Worm (Caenorhabditis elegans) whole organism, early embryonic: ENCODE measurements around the gene nstp-8.

ENCODE experiments used
- B0310.2 ChIP-seq: sonication (generic microtip); optimal IDR thresholded peaks from 2 replicates; lab custom pipeline; 2016; ENCODE audit warnings: mild to moderate bottlenecking, missing genetic modification characterization, missing compliant biosample characterization
- F13C5.2 ChIP-seq: sonication (generic microtip); optimal IDR thresholded peaks from 2 replicates; lab custom pipeline; 2017; ENCODE audit warnings: mild to moderate bottlenecking, missing genetic modification characterization, inconsistent platforms, missing compliant biosample characterization
- aly-1 ChIP-seq: sonication (generic microtip); optimal IDR thresholded peaks from 2 replicates; lab custom pipeline; 2016; ENCODE audit warnings: missing genetic modification characterization, missing compliant biosample characterization
- ama-1 ChIP-seq: fragments of 150-350 bp; optimal IDR thresholded peaks from 2 replicates; lab custom pipeline; 2014
- ceh-13 ChIP-seq: fragments of 200-800 bp; sonication (Bioruptor generic); optimal IDR thresholded peaks from 2 replicates; lab custom pipeline; 2018; ENCODE audit warnings: mild to moderate bottlenecking, missing genetic modification characterization, missing compliant biosample characterization
- ceh-36 ChIP-seq: sonication (generic microtip); optimal IDR thresholded peaks from 2 replicates; lab custom pipeline; 2016; ENCODE audit warnings: missing genetic modification characterization, inconsistent platforms, missing compliant biosample characterization
- ets-7 ChIP-seq: sonication (generic microtip); optimal IDR thresholded peaks from 2 replicates; lab custom pipeline; 2016; ENCODE audit warnings: missing genotype, missing genetic modification characterization, missing compliant biosample characterization
- flt-1 ChIP-seq: fragments of 200-800 bp; sonication (Bioruptor generic); IDR thresholded peaks from 2 replicates; pipeline ENCODE4 v1.3.6; 2022; ENCODE audit warnings: missing genetic modification characterization, missing compliant biosample characterization
- hmbx-1 ChIP-seq: sonication (generic microtip); optimal IDR thresholded peaks from 2 replicates; lab custom pipeline; 2016; ENCODE audit warnings: mild to moderate bottlenecking, missing genetic modification characterization, missing compliant biosample characterization
- hmg-4 ChIP-seq: fragments of 200-800 bp; sonication (Bioruptor generic); optimal IDR thresholded peaks from 2 replicates; lab custom pipeline; 2018; ENCODE audit warnings: mild to moderate bottlenecking, missing genetic modification characterization, missing compliant biosample characterization
- hnd-1 ChIP-seq: sonication (generic microtip); optimal IDR thresholded peaks from 2 replicates; lab custom pipeline; 2016; ENCODE audit warnings: missing genetic modification characterization, missing compliant biosample characterization
- pes-1 ChIP-seq: fragments of 200-800 bp; sonication (Bioruptor generic); IDR thresholded peaks from 2 replicates; pipeline ENCODE4 v1.3.6; 2022; ENCODE audit warnings: missing genetic modification reagents, missing genetic modification characterization, missing compliant biosample characterization
- scrt-1 ChIP-seq: fragments of 200-800 bp; sonication (Bioruptor generic); IDR thresholded peaks from 2 replicates; pipeline ENCODE4 v1.3.6; 2022; ENCODE audit warnings: missing genetic modification characterization, missing compliant biosample characterization
- sea-1 ChIP-seq: fragments of 200-800 bp; sonication (Bioruptor generic); conservative IDR thresholded peaks from 2 replicates; pipeline ENCODE4 v1.3.6; 2022; ENCODE audit warnings: missing genetic modification characterization, missing compliant biosample characterization
- tbx-11 ChIP-seq: fragments of 200-800 bp; sonication (Bioruptor generic); IDR thresholded peaks from 2 replicates; pipeline ENCODE4 v1.3.6; 2022; ENCODE audit warnings: missing genetic modification characterization, missing compliant biosample characterization
- tbx-37 ChIP-seq: fragments of 200-800 bp; sonication (Bioruptor generic); conservative IDR thresholded peaks from 2 replicates; pipeline ENCODE4 v1.3.6; 2022; ENCODE audit warnings: missing genetic modification reagents, missing genetic modification characterization, missing compliant biosample characterization
- tra-4 ChIP-seq: sonication (generic microtip); optimal IDR thresholded peaks from 2 replicates; lab custom pipeline; 2017; ENCODE audit warnings: missing genetic modification characterization, missing compliant biosample characterization

nstp-8 gene

ce11 chrV:2200402-2200801 lies 15.1 kb upstream of the nstp-8 start:
- no peak for TF ChIP-seq tra-4 (tag; lab: Kevin White, UChicago)
- TF ChIP-seq F13C5.2 = no peak
- TF ChIP-seq hnd-1 (tag; lab: Kevin White, UChicago) = no peak

DNA sequence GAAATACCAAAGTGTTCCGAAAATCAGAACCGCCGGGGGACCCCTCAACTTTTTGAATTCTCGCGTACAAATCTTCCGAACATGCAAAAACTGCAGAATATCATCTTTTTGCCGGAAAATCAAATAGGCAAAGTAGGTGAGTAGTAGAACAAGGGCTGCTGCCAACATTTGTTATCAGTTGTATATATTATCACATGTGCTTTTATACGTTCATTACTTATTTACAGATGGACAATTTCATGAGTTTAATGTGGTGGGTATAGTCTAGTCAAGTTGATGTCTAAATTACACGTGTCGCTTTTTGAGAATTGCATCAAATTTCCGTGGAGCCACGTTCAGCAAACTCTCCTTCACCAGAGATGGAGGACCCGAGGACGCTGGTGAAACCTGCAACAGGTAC lies 14.2 kb upstream of the nstp-8 start, which contains the start of gene cyp-32B1:
Gene cyp-32B1, minus strand, starts transcription at position 176 of the 400 bp plus-strand sequence.
- TF ChIP-seq aly-1 (tag; lab: Kevin White, UChicago) (no peak), hmg-4 (GFP tag; lab: Kevin White, UChicago) (no peak), flt-1 (GFP tag; lab: Robert Waterston, UW) (no peak), ceh-13 (GFP tag; lab: Kevin White, UChicago) (no peak), sea-1 (GFP tag; lab: Robert Waterston, UW) (no peak), ama-1 (lab: Kevin White, UChicago) (no peak), ets-7 (tag; lab: Kevin White, UChicago) (no peak), scrt-1 (GFP tag; lab: Robert Waterston, UW) (no peak), ceh-36 (no peak), hnd-1 (tag; lab: Kevin White, UChicago) (no peak), F13C5.2 (no peak), tbx-37 (GFP tag; lab: Robert Waterston, UW) (no peak), B0310.2 (tag; lab: Kevin White, UChicago) (no peak), pes-1 (GFP tag; lab: Robert Waterston, UW) (no peak), hmbx-1 (no peak), tbx-11 (GFP tag; lab: Robert Waterston, UW) (no peak), tra-4 (tag; lab: Kevin White, UChicago) (no peak)

DNA sequence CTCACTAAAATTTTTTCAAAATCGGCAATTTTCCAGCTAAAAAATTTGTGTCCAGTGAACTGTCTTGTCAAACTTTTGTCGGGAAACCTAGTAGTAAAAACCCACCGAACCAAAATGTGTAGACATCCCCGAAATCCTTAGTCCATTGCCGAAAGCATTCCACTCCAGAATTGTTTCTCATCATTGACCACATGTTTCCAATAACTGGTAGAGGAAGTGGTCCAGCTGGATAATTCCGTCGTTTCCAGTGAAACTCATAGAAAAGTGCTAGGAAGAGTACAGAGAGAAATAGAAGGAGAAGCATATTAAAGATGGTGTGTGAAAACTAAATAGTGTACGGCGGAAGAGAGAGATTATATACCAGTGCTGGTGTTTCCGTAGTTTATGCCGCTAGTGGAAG lies 11.4 kb upstream of the nstp-8 start, which contains the start of gene cyp-33C12:
Gene cyp-33C12, minus strand, starts transcription at position 321 of the 400 bp plus-strand sequence.
- TF ChIP-seq ama-1 (lab: Kevin White, UChicago) = no peak
- no peak for TF ChIP-seq sea-1 (GFP tag; lab: Robert Waterston, UW)
- TF ChIP-seq aly-1 (tag; lab: Kevin White, UChicago) = no peak
- TF ChIP-seq hnd-1 (tag; lab: Kevin White, UChicago) = no peak
- TF ChIP-seq scrt-1 (GFP tag; lab: Robert Waterston, UW) = no peak
- TF ChIP-seq pes-1 (GFP tag; lab: Robert Waterston, UW) = no peak
- TF ChIP-seq ets-7 (tag; lab: Kevin White, UChicago) = no peak
- TF ChIP-seq flt-1 (GFP tag; lab: Robert Waterston, UW) = no peak
- no peak for TF ChIP-seq F13C5.2
- no peak for TF ChIP-seq hmg-4 (GFP tag; lab: Kevin White, UChicago)
- no peak for TF ChIP-seq hmbx-1
- TF ChIP-seq tbx-37 (GFP tag; lab: Robert Waterston, UW) = no peak

DNA sequence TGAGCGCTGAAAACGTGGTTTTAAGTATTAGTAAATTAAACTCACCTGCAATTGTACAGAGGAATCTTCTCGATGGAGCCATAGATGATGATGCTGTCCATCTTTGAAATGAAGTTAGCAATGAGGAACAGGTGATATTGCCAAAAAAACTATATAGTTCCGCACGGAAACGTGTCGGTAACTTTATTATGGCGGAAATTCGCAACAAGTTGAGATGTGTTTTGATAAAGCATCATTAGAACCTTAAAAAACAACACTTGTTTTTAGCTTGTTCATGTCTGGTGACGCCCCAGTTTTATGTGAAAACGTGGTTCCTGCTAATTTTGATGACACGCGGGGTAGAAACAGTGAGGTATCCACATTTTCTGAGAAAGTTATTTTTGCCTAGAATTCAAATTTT lies 9.3 kb upstream of the nstp-8 start, which contains the start of gene srt-40:
Gene srt-40, minus strand, starts transcription at position 101 of the 400 bp plus-strand sequence.
- TF ChIP-seq scrt-1 (GFP tag; lab: Robert Waterston, UW) = no peak
- TF ChIP-seq ama-1 (lab: Kevin White, UChicago) = no peak
- TF ChIP-seq tbx-37 (GFP tag; lab: Robert Waterston, UW) = no peak

- TF ChIP-seq F13C5.2 = no peak
- no peak for TF ChIP-seq tbx-11 (GFP tag; lab: Robert Waterston, UW)
- no peak for TF ChIP-seq ceh-36
- TF ChIP-seq ets-7 (tag; lab: Kevin White, UChicago) = no peak
- TF ChIP-seq pes-1 (GFP tag; lab: Robert Waterston, UW) = no peak
- no peak for TF ChIP-seq ceh-13 (GFP tag; lab: Kevin White, UChicago)
- TF ChIP-seq flt-1 (GFP tag; lab: Robert Waterston, UW) = no peak
- no peak for TF ChIP-seq hmbx-1
- TF ChIP-seq B0310.2 (tag; lab: Kevin White, UChicago) = no peak
- no peak for TF ChIP-seq hnd-1 (tag; lab: Kevin White, UChicago)
- no peak for TF ChIP-seq scrt-1 (GFP tag; lab: Robert Waterston, UW)
- TF ChIP-seq tbx-37 (GFP tag; lab: Robert Waterston, UW) = no peak
- TF ChIP-seq sea-1 (GFP tag; lab: Robert Waterston, UW) = no peak
- TF ChIP-seq aly-1 (tag; lab: Kevin White, UChicago) = no peak
- no peak for TF ChIP-seq tra-4 (tag; lab: Kevin White, UChicago)
- TF ChIP-seq hmg-4 (GFP tag; lab: Kevin White, UChicago) = no peak
- TF ChIP-seq ama-1 (lab: Kevin White, UChicago) = no peak
Observed at ce11 chrV:2206801-2207200, 8.7 kb upstream of the nstp-8 start, which contains the start of gene svh-11. Gene svh-11, plus strand, starts transcription at chrV:2207101.

ce11 chrV:2207527-2207926 lies 7.9 kb upstream of the nstp-8 start:
- TF ChIP-seq hmg-4 (GFP tag; lab: Kevin White, UChicago) (no peak), tbx-11 (GFP tag; lab: Robert Waterston, UW) (no peak), pes-1 (GFP tag; lab: Robert Waterston, UW) (no peak), scrt-1 (GFP tag; lab: Robert Waterston, UW) (no peak), tbx-37 (GFP tag; lab: Robert Waterston, UW) (no peak), ets-7 (tag; lab: Kevin White, UChicago) (no peak), ceh-13 (GFP tag; lab: Kevin White, UChicago) (no peak), hmbx-1 (no peak), flt-1 (GFP tag; lab: Robert Waterston, UW) (no peak), B0310.2 (tag; lab: Kevin White, UChicago) (no peak)

DNA sequence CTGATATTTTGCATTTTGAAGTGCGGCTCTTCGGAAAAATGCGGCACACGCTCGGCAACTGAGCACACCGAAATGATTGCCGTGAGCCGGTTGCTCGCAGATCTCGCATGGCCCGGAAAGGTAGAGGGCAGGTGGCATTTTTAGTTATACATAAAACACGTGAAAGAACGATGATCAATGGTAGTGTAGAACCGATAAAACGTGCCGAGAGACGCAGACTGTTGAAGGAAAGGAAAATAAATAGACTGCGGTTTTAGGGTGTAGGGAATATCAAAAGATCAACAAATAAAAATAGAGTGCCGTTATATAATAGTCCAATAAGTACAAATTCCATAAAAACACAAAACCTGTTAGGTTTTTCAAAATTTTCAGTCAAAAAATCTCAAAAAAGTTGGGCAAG lies 3.5 kb upstream of the nstp-8 start, which contains the start of gene nhr-133:
Gene nhr-133, minus strand, starts transcription at position 183 of the 400 bp plus-strand sequence.
- no peak for TF ChIP-seq pes-1 (GFP tag; lab: Robert Waterston, UW)
- no peak for TF ChIP-seq tra-4 (tag; lab: Kevin White, UChicago)
- TF ChIP-seq hnd-1 (tag; lab: Kevin White, UChicago) = no peak
- TF ChIP-seq scrt-1 (GFP tag; lab: Robert Waterston, UW) = no peak
- TF ChIP-seq B0310.2 (tag; lab: Kevin White, UChicago) = no peak
